Fruit fly (Drosophila melanogaster) whole organism, prepupa: ENCODE data around the gene CG15021.
A peak's percentile ranks its signal among the peaks of the same experiment; 100 is the strongest.

Source experiments
- CG11762 ChIP-seq: fragments of 200-800 bp; sonication (Bioruptor generic); optimal IDR thresholded peaks from 3 replicates; lab custom pipeline; 2016; ENCODE audit warnings: missing biosample characterization, missing genetic modification characterization; ENCODE audit not compliant: insufficient read depth
- CG15336 ChIP-seq: fragments of 200-800 bp; sonication (Bioruptor generic); IDR thresholded peaks from 2 replicates; pipeline ENCODE4 v1.3.6; 2022; ENCODE audit warnings: missing biosample characterization, missing genetic modification characterization
- CG1621 ChIP-seq: fragments of 200-800 bp; sonication (Bioruptor generic); optimal IDR thresholded peaks from 3 replicates; lab custom pipeline; 2018; ENCODE audit warnings: missing biosample characterization, mild to moderate bottlenecking, missing genetic modification characterization
- CG3032 ChIP-seq: fragments of 200-800 bp; optimal IDR thresholded peaks from 2 replicates; lab custom pipeline; 2019; ENCODE audit warnings: missing biosample characterization, mild to moderate bottlenecking, missing genetic modification characterization, moderate library complexity
- CG31627 ChIP-seq: fragments of 200-800 bp; sonication (Bioruptor generic); optimal IDR thresholded peaks from 3 replicates; lab custom pipeline; 2016; ENCODE audit warnings: missing biosample characterization, missing genetic modification characterization
- CG32006 ChIP-seq: fragments of 200-800 bp; sonication (Bioruptor generic); optimal IDR thresholded peaks from 3 replicates; lab custom pipeline; 2017; ENCODE audit warnings: missing biosample characterization, mild to moderate bottlenecking, missing genetic modification characterization
- CG34406 ChIP-seq: fragments of 200-800 bp; sonication (Bioruptor generic); optimal IDR thresholded peaks from 3 replicates; lab custom pipeline; 2016; ENCODE audit warnings: missing biosample characterization, missing genetic modification characterization
- CG3919 ChIP-seq: fragments of 200-800 bp; sonication (Bioruptor generic); optimal IDR thresholded peaks from 3 replicates; lab custom pipeline; 2016; ENCODE audit warnings: missing biosample characterization, missing genetic modification characterization
- CG4318 ChIP-seq: fragments of 200-800 bp; sonication (Bioruptor generic); optimal IDR thresholded peaks from 3 replicates; lab custom pipeline; 2017; ENCODE audit warnings: missing biosample characterization, mild to moderate bottlenecking, missing genetic modification characterization
- CG6276 ChIP-seq: fragments of 200-800 bp; sonication (Bioruptor generic); optimal IDR thresholded peaks from 2 replicates; lab custom pipeline; 2017; ENCODE audit warnings: missing biosample characterization, mild to moderate bottlenecking, missing genetic modification characterization
- CG6792 ChIP-seq: fragments of 200-800 bp; sonication (Bioruptor generic); optimal IDR thresholded peaks from 3 replicates; lab custom pipeline; 2016; ENCODE audit warnings: missing biosample characterization, missing genetic modification characterization
- CG6808 ChIP-seq: fragments of 200-800 bp; sonication (Bioruptor generic); optimal IDR thresholded peaks from 3 replicates; lab custom pipeline; 2017; ENCODE audit warnings: missing biosample characterization, missing genetic modification characterization, mild to moderate bottlenecking, moderate library complexity, missing genetic modification reagents
- CG8119 ChIP-seq: fragments of 200-800 bp; sonication (Bioruptor generic); IDR thresholded peaks from 3 replicates; pipeline ENCODE4 v1.3.6; 2022; ENCODE audit warnings: missing biosample characterization, missing genetic modification characterization
- CG8319 ChIP-seq: fragments of 200-800 bp; sonication (Bioruptor generic); optimal IDR thresholded peaks from 3 replicates; lab custom pipeline; 2016; ENCODE audit warnings: missing biosample characterization, missing genetic modification characterization
- CG8632 ChIP-seq: fragments of 200-800 bp; sonication (Bioruptor generic); optimal IDR thresholded peaks from 3 replicates; lab custom pipeline; 2016; ENCODE audit warnings: missing biosample characterization, missing genetic modification characterization
- Eip78C ChIP-seq: fragments of 200-800 bp; sonication (Bioruptor generic); peaks from one replicate; lab custom pipeline; 2016; ENCODE audit warnings: missing biosample characterization, missing genetic modification characterization
- Eip93F ChIP-seq: fragments of 200-800 bp; sonication (Bioruptor generic); optimal IDR thresholded peaks from 2 replicates; lab custom pipeline; 2016; ENCODE audit warnings: missing biosample characterization, mild to moderate bottlenecking, missing genetic modification characterization
- Ets21C ChIP-seq: fragments of 200-800 bp; sonication (Bioruptor generic); optimal IDR thresholded peaks from 3 replicates; lab custom pipeline; 2016; ENCODE audit warnings: missing biosample characterization, missing genetic modification characterization
- Ets96B ChIP-seq: fragments of 200-800 bp; optimal IDR thresholded peaks from 2 replicates; lab custom pipeline; 2019; ENCODE audit warnings: missing biosample characterization, mild to moderate bottlenecking, missing genetic modification characterization, moderate library complexity
- Hr38 ChIP-seq: sonication (Bioruptor generic); optimal IDR thresholded peaks from 2 replicates; lab custom pipeline; 2016; ENCODE audit warnings: missing biosample characterization, missing genetic modification characterization
- Hr39 ChIP-seq: fragments of 200-800 bp; sonication (Bioruptor generic); optimal IDR thresholded peaks from 2 replicates; lab custom pipeline; 2016; ENCODE audit warnings: missing biosample characterization, missing genetic modification characterization
- Hr4 ChIP-seq: fragments of 200-800 bp; sonication (Bioruptor generic); optimal IDR thresholded peaks from 3 replicates; lab custom pipeline; 2016; ENCODE audit warnings: missing biosample characterization, missing genetic modification characterization
- Lpt ChIP-seq: fragments of 200-800 bp; sonication (Bioruptor generic); optimal IDR thresholded peaks from 3 replicates; lab custom pipeline; 2016; ENCODE audit warnings: missing biosample characterization, missing genetic modification characterization
- Met ChIP-seq: fragments of 200-800 bp; sonication (Bioruptor generic); optimal IDR thresholded peaks from 3 replicates; lab custom pipeline; 2016; ENCODE audit warnings: missing biosample characterization, missing genetic modification characterization
- OdsH ChIP-seq: fragments of 200-800 bp; sonication (Bioruptor generic); optimal IDR thresholded peaks from 3 replicates; lab custom pipeline; 2016; ENCODE audit warnings: missing biosample characterization, missing genetic modification characterization
- Smox ChIP-seq: fragments of 200-800 bp; sonication (Bioruptor generic); optimal IDR thresholded peaks from 3 replicates; lab custom pipeline; 2016; ENCODE audit warnings: missing biosample characterization, missing genetic modification characterization
- Sox14 ChIP-seq: fragments of 200-800 bp; sonication (Bioruptor generic); optimal IDR thresholded peaks from 3 replicates; lab custom pipeline; 2016; ENCODE audit warnings: missing biosample characterization, missing genetic modification characterization
- achi ChIP-seq: fragments of 200-800 bp; sonication (Bioruptor generic); optimal IDR thresholded peaks from 3 replicates; lab custom pipeline; 2016; ENCODE audit warnings: missing biosample characterization, missing genetic modification characterization
- acj6 ChIP-seq: fragments of 200-800 bp; sonication (Bioruptor generic); optimal IDR thresholded peaks from 3 replicates; lab custom pipeline; 2016; ENCODE audit warnings: missing biosample characterization, missing genetic modification characterization
- cyc ChIP-seq: fragments of 200-800 bp; sonication (Bioruptor generic); optimal IDR thresholded peaks from 3 replicates; lab custom pipeline; 2016; ENCODE audit warnings: missing biosample characterization, missing genetic modification characterization
- dac ChIP-seq: fragments of 200-800 bp; sonication (Bioruptor generic); optimal IDR thresholded peaks from 2 replicates; lab custom pipeline; 2017; ENCODE audit warnings: missing biosample characterization, mild to moderate bottlenecking, missing genetic modification characterization
- dsx ChIP-seq: fragments of 200-800 bp; optimal IDR thresholded peaks from 3 replicates; lab custom pipeline; 2019; ENCODE audit warnings: missing biosample characterization, mild to moderate bottlenecking, missing genetic modification characterization, moderate library complexity; ENCODE audit not compliant: poor library complexity, severe bottlenecking
- eg ChIP-seq: fragments of 200-800 bp; sonication (Bioruptor generic); IDR thresholded peaks from 3 replicates; pipeline ENCODE4 v1.3.6; 2022; ENCODE audit warnings: missing biosample characterization, missing genetic modification characterization
- esn ChIP-seq: fragments of 200-800 bp; sonication (Bioruptor generic); optimal IDR thresholded peaks from 2 replicates; lab custom pipeline; 2016; ENCODE audit warnings: missing biosample characterization, mild to moderate bottlenecking, missing genetic modification characterization, moderate library complexity
- fd59A ChIP-seq: fragments of 200-800 bp; sonication (Bioruptor generic); optimal IDR thresholded peaks from 2 replicates; lab custom pipeline; 2017; ENCODE audit warnings: missing biosample characterization, mild to moderate bottlenecking, missing genetic modification characterization, missing genetic modification reagents
- fd85E ChIP-seq: fragments of 200-800 bp; sonication (Bioruptor generic); optimal IDR thresholded peaks from 3 replicates; lab custom pipeline; 2016; ENCODE audit warnings: missing biosample characterization, missing genetic modification characterization
- lz ChIP-seq: fragments of 200-800 bp; sonication (Bioruptor generic); optimal IDR thresholded peaks from 3 replicates; lab custom pipeline; 2016; ENCODE audit warnings: missing biosample characterization, missing genetic modification characterization
- pdm3 ChIP-seq: fragments of 200-800 bp; sonication (Bioruptor generic); optimal IDR thresholded peaks from 3 replicates; lab custom pipeline; 2016; ENCODE audit warnings: missing biosample characterization, missing genetic modification characterization
- salr ChIP-seq, 2 experiments: fragments of 200-800 bp; sonication (Bioruptor generic); optimal IDR thresholded peaks; 3 replicates each; lab custom pipeline; 2016 to 2018; ENCODE audit warnings: missing biosample characterization in 2 of 2, missing genetic modification characterization in 2 of 2, mild to moderate bottlenecking in 1 of 2
- svp ChIP-seq: fragments of 200-800 bp; sonication (Bioruptor generic); peaks from one replicate; lab custom pipeline; 2016; ENCODE audit warnings: missing biosample characterization, missing genetic modification characterization
- topi ChIP-seq: fragments of 200-800 bp; sonication (Bioruptor generic); optimal IDR thresholded peaks from 3 replicates; lab custom pipeline; 2016; ENCODE audit warnings: missing biosample characterization, missing genetic modification characterization
- vri ChIP-seq: fragments of 200-800 bp; sonication (Bioruptor generic); optimal IDR thresholded peaks from 3 replicates; lab custom pipeline; 2016; ENCODE audit warnings: missing biosample characterization, mild to moderate bottlenecking, missing genetic modification characterization

CG15021 gene

DNA sequence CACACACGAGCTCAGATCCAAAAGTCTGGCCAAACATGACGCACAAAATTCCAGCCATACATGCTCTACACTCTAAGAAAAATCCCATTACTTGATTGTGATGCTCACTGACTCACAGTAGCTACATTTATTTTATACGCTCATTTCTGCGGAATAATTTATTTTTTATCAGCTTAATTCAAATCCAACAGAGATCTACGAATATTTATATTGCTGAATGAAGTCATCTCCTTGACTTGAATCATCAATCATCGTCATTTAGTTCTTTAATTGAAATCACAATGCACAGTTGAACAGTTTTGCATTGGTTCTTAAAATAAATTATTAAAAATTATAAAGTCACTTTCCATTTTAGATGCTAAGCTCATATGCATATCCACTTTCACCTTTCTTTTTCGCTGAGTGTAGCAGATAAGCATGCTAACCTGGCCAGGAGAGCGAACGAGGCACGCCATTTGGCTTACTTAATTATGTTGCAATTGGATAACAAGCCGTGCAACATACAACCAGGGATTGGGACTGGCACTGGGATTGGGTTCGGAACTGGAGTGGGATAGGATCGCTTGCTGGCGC, 40.9 kb upstream of the CG15021 start (continued):
- TF ChIP-seq fd85E, result no peak
- TF ChIP-seq Ets21C (GFP tag; lab: Kevin White, UChicago), result peak; percentile 11
- peak; percentile 39 for TF ChIP-seq CG6808 (GFP tag; lab: Kevin White, UChicago)
- peak; percentile 29 for TF ChIP-seq Ets96B
- no peak for TF ChIP-seq Hr38 (GFP tag; lab: Kevin White, UChicago)
- peak; percentile 51 for TF ChIP-seq CG34406 (GFP tag; lab: Kevin White, UChicago)
- peak; percentile 11 for TF ChIP-seq fd59A
- peak; percentile 39; the same call in 1 of the 3 replicates for TF ChIP-seq CG8119 (GFP tag; lab: Robert Waterston, UW)
- TF ChIP-seq CG3919 (GFP tag; lab: Kevin White, UChicago), result peak; percentile 53
- TF ChIP-seq CG1621 (tag; lab: Kevin White, UChicago), result no peak
- peak in 1 of 2 experiments; percentile 67 for TF ChIP-seq salr (GFP tag; optimal IDR thresholded peaks at IDR 0.05; lab: Kevin White, UChicago)
- TF ChIP-seq CG3032 (tag; lab: Kevin White, UChicago), result peak; percentile 24
- peak; percentile 37 for TF ChIP-seq acj6 (GFP tag; lab: Kevin White, UChicago)
- no peak for TF ChIP-seq dac (GFP tag; lab: Kevin White, UChicago)
- peak; percentile 19 for TF ChIP-seq CG6792 (GFP tag; lab: Kevin White, UChicago)
- peak; percentile 47 for TF ChIP-seq lz

DNA sequence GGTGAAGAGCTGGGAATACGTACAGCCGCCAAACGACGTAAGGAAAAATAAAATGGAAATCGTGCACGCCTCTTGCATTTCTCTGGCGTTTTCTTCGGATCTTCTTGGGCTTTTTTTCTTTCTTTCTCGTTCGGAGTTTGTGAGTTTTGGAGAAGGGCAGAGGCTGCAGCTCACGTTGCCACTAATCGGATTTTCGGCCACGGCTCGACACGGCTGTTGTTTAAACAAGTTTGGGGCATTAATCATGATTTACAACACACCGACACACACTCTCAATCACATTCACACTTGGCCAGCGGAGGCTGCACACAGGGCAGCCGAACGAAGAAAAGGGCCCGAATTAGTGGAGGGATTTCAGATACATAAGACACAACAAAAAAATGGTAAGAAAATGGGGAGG, 40.1 kb upstream of the CG15021 start:
- TF ChIP-seq pdm3 (GFP tag; lab: Kevin White, UChicago), result no peak
- no peak for TF ChIP-seq Hr39
- no peak for TF ChIP-seq achi (GFP tag; lab: Kevin White, UChicago)
- no peak for TF ChIP-seq CG6792 (GFP tag; lab: Kevin White, UChicago)
- TF ChIP-seq svp (GFP tag; lab: Kevin White, UChicago), result no peak
- TF ChIP-seq CG1621 (tag; lab: Kevin White, UChicago), result no peak

- no peak for TF ChIP-seq CG34406 (GFP tag; lab: Kevin White, UChicago)
- no peak for TF ChIP-seq topi (GFP tag; lab: Kevin White, UChicago)
- no peak for TF ChIP-seq CG4318 (GFP tag; lab: Kevin White, UChicago)
- TF ChIP-seq CG6276 (GFP tag; lab: Kevin White, UChicago), result no peak
- TF ChIP-seq Eip78C (GFP tag; lab: Kevin White, UChicago), result peak; percentile 10
- TF ChIP-seq pdm3 (GFP tag; lab: Kevin White, UChicago), result no peak
- TF ChIP-seq OdsH (GFP tag; lab: Kevin White, UChicago), result no peak
- 0 out of 3 replicates have a peak, but pooled peaks have one; percentile 6 for TF ChIP-seq eg
- no peak for TF ChIP-seq lz
- TF ChIP-seq Lpt (GFP tag; lab: Kevin White, UChicago), result no peak
- no peak for TF ChIP-seq vri (GFP tag; lab: Kevin White, UChicago)
- TF ChIP-seq CG1621 (tag; lab: Kevin White, UChicago), result no peak
- no peak for TF ChIP-seq Met (GFP tag; lab: Kevin White, UChicago)
- TF ChIP-seq CG11762 (GFP tag; lab: Kevin White, UChicago), result no peak
- TF ChIP-seq CG32006 (GFP tag; lab: Kevin White, UChicago), result peak; percentile 53
- peak in 1 of 2 experiments; percentile 49 for TF ChIP-seq salr (GFP tag; optimal IDR thresholded peaks at IDR 0.05; lab: Kevin White, UChicago)
These were observed 39.4 kb upstream of the CG15021 start for dm6 chr3L:4397137-4397536.

- TF ChIP-seq Ets96B, result no peak
- TF ChIP-seq CG34406 (GFP tag; lab: Kevin White, UChicago), result no peak
- peak; percentile 36 for TF ChIP-seq Met (GFP tag; lab: Kevin White, UChicago)
- TF ChIP-seq CG8319, result no peak
- TF ChIP-seq cyc (GFP tag; lab: Kevin White, UChicago), result no peak
- TF ChIP-seq Eip93F, result no peak
- peak; percentile 12 for TF ChIP-seq CG8632 (GFP tag; lab: Kevin White, UChicago)
- TF ChIP-seq Smox (GFP tag; lab: Kevin White, UChicago), result no peak
- no peak for TF ChIP-seq vri (GFP tag; lab: Kevin White, UChicago)
- TF ChIP-seq dsx (GFP tag; lab: Kevin White, UChicago), result no peak
- peak; percentile 43 for TF ChIP-seq CG3919 (GFP tag; lab: Kevin White, UChicago)
- no peak for TF ChIP-seq fd85E
- TF ChIP-seq OdsH (GFP tag; lab: Kevin White, UChicago), result peak; percentile 50
- TF ChIP-seq Hr4 (GFP tag; lab: Kevin White, UChicago), result peak; percentile 41
- peak; percentile 40; the same call in 1 of the 2 replicates for TF ChIP-seq CG15336
- TF ChIP-seq pdm3 (GFP tag; lab: Kevin White, UChicago), result peak; percentile 34
- TF ChIP-seq Sox14 (GFP tag; lab: Kevin White, UChicago), result peak; percentile 46
- TF ChIP-seq CG6792 (GFP tag; lab: Kevin White, UChicago), result no peak
- peak; percentile 1 for TF ChIP-seq esn (GFP tag; lab: Kevin White, UChicago)
- TF ChIP-seq Ets21C (GFP tag; lab: Kevin White, UChicago), result no peak
- TF ChIP-seq CG3032 (tag; lab: Kevin White, UChicago), result no peak
- peak; percentile 28 for TF ChIP-seq acj6 (GFP tag; lab: Kevin White, UChicago)
- TF ChIP-seq fd59A, result no peak
- peak; percentile 29 for TF ChIP-seq Hr39
- TF ChIP-seq CG31627 (GFP tag; lab: Kevin White, UChicago), result peak; percentile 28
These were observed 38.6 kb upstream of the CG15021 start for dm6 chr3L:4397874-4398273.
